Worm (Caenorhabditis elegans): Measurements from ENCODE around the gene lgc-5.

- TF ChIP-seq ama-1 (optimal IDR thresholded peaks at IDR 0.05) (no peak), ceh-36 (tag; optimal IDR thresholded peaks at IDR 0.05) (no peak), hnd-1 (tag; optimal IDR thresholded peaks at IDR 0.05) (no peak), aly-1 (tag; optimal IDR thresholded peaks at IDR 0.05) (no peak), ceh-13 (GFP tag; optimal IDR thresholded peaks at IDR 0.05) (no peak)
These were observed 29.6 kb upstream of the lgc-5 start, which contains the start of gene F35H10.10 for ce11 chrIV:8312846-8313245.
